Worm (Caenorhabditis elegans): ENCODE results near the gene Y22D7AL.1.

The Y22D7AL.1 gene

ce11 chrIII:1668519-1668918, 16.2 kb downstream of the Y22D7AL.1 start, which contains the start of gene glb-30:
TSS of gene glb-30 (minus strand) at chrIII:1668619.
- TF ChIP-seq ztf-29 (GFP tag; IDR thresholded peaks at IDR 0.05) = no peak

ce11 chrIII:1673320-1673719, 21.0 kb downstream of the Y22D7AL.1 start:
- no peak for TF ChIP-seq ref-1 (GFP tag; conservative IDR thresholded peaks at IDR 0.05)
- no peak for TF ChIP-seq tab-1 (GFP tag; IDR thresholded peaks at IDR 0.05)

- TF ChIP-seq T22C8.4 (GFP tag; IDR thresholded peaks at IDR 0.05) (no peak), flt-1 (GFP tag; IDR thresholded peaks at IDR 0.05) (no peak), tab-1 (GFP tag; IDR thresholded peaks at IDR 0.05) (no peak), ztf-29 (GFP tag; IDR thresholded peaks at IDR 0.05) (no peak), cog-1 (tag; optimal IDR thresholded peaks at IDR 0.05) (no peak), ztf-23 (GFP tag; IDR thresholded peaks at IDR 0.05) (no peak), ref-1 (GFP tag; conservative IDR thresholded peaks at IDR 0.05) (no peak), med-1 (GFP tag; optimal IDR thresholded peaks at IDR 0.05; ENCODE audit: insufficient read depth) (no peak), klf-2 (GFP tag; conservative IDR thresholded peaks at IDR 0.05) (no peak)
Measured at ce11 chrIII:1674760-1675159, 22.5 kb downstream of the Y22D7AL.1 start.

ce11 chrIII:1676588-1676987, 24.3 kb downstream of the Y22D7AL.1 start, which contains the start of gene Y22D7AR.6:
TSS of gene Y22D7AR.6 (minus strand) at chrIII:1676721.
- TF ChIP-seq med-1 (GFP tag; optimal IDR thresholded peaks at IDR 0.05; ENCODE audit: insufficient read depth) (no peak), ztf-29 (GFP tag; IDR thresholded peaks at IDR 0.05) (no peak), klf-2 (GFP tag; conservative IDR thresholded peaks at IDR 0.05) (no peak), ref-1 (GFP tag; conservative IDR thresholded peaks at IDR 0.05) (no peak), T22C8.4 (GFP tag; IDR thresholded peaks at IDR 0.05) (no peak), flt-1 (GFP tag; IDR thresholded peaks at IDR 0.05) (no peak)

ce11 chrIII:1678671-1679070, 26.4 kb downstream of the Y22D7AL.1 start:
- TF ChIP-seq cog-1 (tag; optimal IDR thresholded peaks at IDR 0.05) = no peak
- no peak for TF ChIP-seq ztf-23 (GFP tag; IDR thresholded peaks at IDR 0.05)
- TF ChIP-seq med-1 (GFP tag; optimal IDR thresholded peaks at IDR 0.05; ENCODE audit: insufficient read depth) = no peak
- TF ChIP-seq ref-1 (GFP tag; conservative IDR thresholded peaks at IDR 0.05) = no peak
- TF ChIP-seq klf-2 (GFP tag; conservative IDR thresholded peaks at IDR 0.05) = no peak
- no peak for TF ChIP-seq flt-1 (GFP tag; IDR thresholded peaks at IDR 0.05)
- TF ChIP-seq T22C8.4 (GFP tag; IDR thresholded peaks at IDR 0.05) = no peak
- no peak for TF ChIP-seq tab-1 (GFP tag; IDR thresholded peaks at IDR 0.05)
- no peak for TF ChIP-seq ztf-29 (GFP tag; IDR thresholded peaks at IDR 0.05)

- TF ChIP-seq ztf-29 (GFP tag; IDR thresholded peaks at IDR 0.05) (no peak), klf-2 (GFP tag; conservative IDR thresholded peaks at IDR 0.05) (no peak), med-1 (GFP tag; optimal IDR thresholded peaks at IDR 0.05; ENCODE audit: insufficient read depth) (no peak), ref-1 (GFP tag; conservative IDR thresholded peaks at IDR 0.05) (no peak), cog-1 (tag; optimal IDR thresholded peaks at IDR 0.05) (no peak), flt-1 (GFP tag; IDR thresholded peaks at IDR 0.05) (no peak), tab-1 (GFP tag; IDR thresholded peaks at IDR 0.05) (no peak), ztf-23 (GFP tag; IDR thresholded peaks at IDR 0.05) (no peak), T22C8.4 (GFP tag; IDR thresholded peaks at IDR 0.05) (no peak)
Measured at ce11 chrIII:1680393-1680792, 28.1 kb downstream of the Y22D7AL.1 start.

- TF ChIP-seq klf-2 (GFP tag; conservative IDR thresholded peaks at IDR 0.05) (no peak), ref-1 (GFP tag; conservative IDR thresholded peaks at IDR 0.05) (no peak), flt-1 (GFP tag; IDR thresholded peaks at IDR 0.05) (no peak), med-1 (GFP tag; optimal IDR thresholded peaks at IDR 0.05; ENCODE audit: insufficient read depth) (no peak), ztf-29 (GFP tag; IDR thresholded peaks at IDR 0.05) (no peak), ztf-23 (GFP tag; IDR thresholded peaks at IDR 0.05) (no peak), cog-1 (tag; optimal IDR thresholded peaks at IDR 0.05) (no peak), tab-1 (GFP tag; IDR thresholded peaks at IDR 0.05) (no peak), T22C8.4 (GFP tag; IDR thresholded peaks at IDR 0.05) (no peak)
Measured at ce11 chrIII:1680996-1681395, 28.7 kb downstream of the Y22D7AL.1 start.

ce11 chrIII:1682262-1682661, 30.0 kb downstream of the Y22D7AL.1 start:
- no peak for TF ChIP-seq ref-1 (GFP tag; conservative IDR thresholded peaks at IDR 0.05)
- TF ChIP-seq flt-1 (GFP tag; IDR thresholded peaks at IDR 0.05) = no peak
- TF ChIP-seq med-1 (GFP tag; optimal IDR thresholded peaks at IDR 0.05; ENCODE audit: insufficient read depth) = no peak
- TF ChIP-seq ztf-29 (GFP tag; IDR thresholded peaks at IDR 0.05) = no peak
- TF ChIP-seq T22C8.4 (GFP tag; IDR thresholded peaks at IDR 0.05) = no peak
- no peak for TF ChIP-seq klf-2 (GFP tag; conservative IDR thresholded peaks at IDR 0.05)

ce11 chrIII:1687999-1688398, 35.7 kb downstream of the Y22D7AL.1 start, which contains the start of gene Y22D7AR.7:
TSS of gene Y22D7AR.7 (minus strand) at chrIII:1688099.
- TF ChIP-seq tab-1 (GFP tag; IDR thresholded peaks at IDR 0.05) (no peak), flt-1 (GFP tag; IDR thresholded peaks at IDR 0.05) (no peak), med-1 (GFP tag; optimal IDR thresholded peaks at IDR 0.05; ENCODE audit: insufficient read depth) (no peak), T22C8.4 (GFP tag; IDR thresholded peaks at IDR 0.05) (no peak), cog-1 (tag; optimal IDR thresholded peaks at IDR 0.05) (no peak), klf-2 (GFP tag; conservative IDR thresholded peaks at IDR 0.05) (no peak), ref-1 (GFP tag; conservative IDR thresholded peaks at IDR 0.05) (no peak), ztf-23 (GFP tag; IDR thresholded peaks at IDR 0.05) (no peak), ztf-29 (GFP tag; IDR thresholded peaks at IDR 0.05) (no peak)

- no peak for TF ChIP-seq ztf-23 (GFP tag; IDR thresholded peaks at IDR 0.05)
Measured at ce11 chrIII:1689927-1690326, 37.6 kb downstream of the Y22D7AL.1 start, which contains the start of gene Y22D7AR.14. TSS of gene Y22D7AR.14 (minus strand) at chrIII:1690027.

- TF ChIP-seq flt-1 (GFP tag; IDR thresholded peaks at IDR 0.05) (no peak), klf-2 (GFP tag; conservative IDR thresholded peaks at IDR 0.05) (no peak), tab-1 (GFP tag; IDR thresholded peaks at IDR 0.05) (no peak), ztf-29 (GFP tag; IDR thresholded peaks at IDR 0.05) (no peak), ztf-23 (GFP tag; IDR thresholded peaks at IDR 0.05) (no peak), cog-1 (tag; optimal IDR thresholded peaks at IDR 0.05) (no peak), med-1 (GFP tag; optimal IDR thresholded peaks at IDR 0.05; ENCODE audit: insufficient read depth) (no peak), T22C8.4 (GFP tag; IDR thresholded peaks at IDR 0.05) (no peak), ref-1 (GFP tag; conservative IDR thresholded peaks at IDR 0.05) (no peak)
Measured at ce11 chrIII:1695006-1695405, 42.7 kb downstream of the Y22D7AL.1 start, which contains the start of gene srd-64. TSS of gene srd-64 (minus strand) at chrIII:1695106.
